Worm (Caenorhabditis elegans) whole organism, L2 larva: Measurements from ENCODE around the gene pgp-11.

Experiments
- F13H6.1 ChIP-seq: sonication (generic microtip); optimal IDR thresholded peaks from 2 replicates; lab custom pipeline; 2016; ENCODE audit warnings: missing genetic modification characterization, missing compliant biosample characterization
- Y55F3AM.14 ChIP-seq: fragments of 200-800 bp; sonication (Bioruptor generic); optimal IDR thresholded peaks from 2 replicates; lab custom pipeline; 2018; ENCODE audit warnings: mild to moderate bottlenecking, missing genetic modification characterization, missing compliant biosample characterization
- ZK546.5 ChIP-seq: sonication (generic microtip); optimal IDR thresholded peaks from 2 replicates; lab custom pipeline; 2017; ENCODE audit warnings: missing biosample characterization, missing genetic modification characterization
- alr-1 ChIP-seq: fragments of 150-350 bp; optimal IDR thresholded peaks from 2 replicates; lab custom pipeline; 2014; ENCODE audit warnings: missing biosample characterization, missing genetic modification characterization
- aly-2 ChIP-seq: fragments of 150-350 bp; optimal IDR thresholded peaks from 2 replicates; lab custom pipeline; 2014; ENCODE audit warnings: missing biosample characterization, missing genetic modification characterization
- ama-1 ChIP-seq: fragments of 150-350 bp; optimal IDR thresholded peaks from 2 replicates; lab custom pipeline; 2018; ENCODE audit warnings: inconsistent platforms
- ceh-16 ChIP-seq: fragments of 150-350 bp; optimal IDR thresholded peaks from 2 replicates; lab custom pipeline; 2014; ENCODE audit warnings: missing biosample characterization, missing genetic modification characterization
- ceh-82 ChIP-seq: fragments of 150-350 bp; optimal IDR thresholded peaks from 2 replicates; lab custom pipeline; 2014; ENCODE audit warnings: missing biosample characterization, missing genetic modification characterization
- crh-2 ChIP-seq: sonication (generic microtip); optimal IDR thresholded peaks from 2 replicates; lab custom pipeline; 2017; ENCODE audit warnings: missing biosample characterization, missing genetic modification characterization
- elt-1 ChIP-seq: fragments of 150-350 bp; optimal IDR thresholded peaks from 2 replicates; lab custom pipeline; 2014; ENCODE audit warnings: missing biosample characterization, missing genetic modification characterization
- elt-3 ChIP-seq: sonication (generic microtip); optimal IDR thresholded peaks from 2 replicates; lab custom pipeline; 2017; ENCODE audit warnings: missing biosample characterization, missing genetic modification characterization
- fos-1 ChIP-seq: fragments of 150-350 bp; optimal IDR thresholded peaks from 2 replicates; lab custom pipeline; 2014; ENCODE audit warnings: missing biosample characterization, missing genetic modification characterization
- lin-11 ChIP-seq: fragments of 150-350 bp; sonication (generic microtip); optimal IDR thresholded peaks from 2 replicates; lab custom pipeline; 2014; ENCODE audit warnings: missing biosample characterization, missing genetic modification characterization, inconsistent platforms, mixed read lengths
- lin-13 ChIP-seq: fragments of 150-350 bp; optimal IDR thresholded peaks from 2 replicates; lab custom pipeline; 2014; ENCODE audit warnings: missing biosample characterization, missing genetic modification reagents, missing genetic modification characterization
- lin-39 ChIP-seq: fragments of 150-350 bp; optimal IDR thresholded peaks from 2 replicates; lab custom pipeline; 2014; ENCODE audit warnings: missing biosample characterization, missing genetic modification reagents, missing genetic modification characterization
- lsy-2 ChIP-seq, 2 experiments: fragments of 150-350 bp in 1 of 2; sonication (generic microtip) in 1 of 2; optimal IDR thresholded peaks; 2 replicates each; lab custom pipeline; 2014 to 2017; ENCODE audit warnings: missing biosample characterization in 2 of 2, missing genetic modification characterization in 2 of 2
- mbf-1 ChIP-seq: sonication (generic microtip); optimal IDR thresholded peaks from 2 replicates; lab custom pipeline; 2017; ENCODE audit warnings: missing biosample characterization, missing genetic modification characterization
- mdl-1 ChIP-seq, 2 experiments: fragments of 150-350 bp in 1 of 2; sonication (generic microtip) in 1 of 2; optimal IDR thresholded peaks; 2 replicates each; lab custom pipeline; 2017; ENCODE audit warnings: missing biosample characterization in 2 of 2, missing genetic modification characterization in 2 of 2
- nhr-10 ChIP-seq: sonication (generic microtip); optimal IDR thresholded peaks from 2 replicates; lab custom pipeline; 2017; ENCODE audit warnings: missing biosample characterization, missing genetic modification characterization
- nhr-12 ChIP-seq: fragments of 150-350 bp; optimal IDR thresholded peaks from 2 replicates; lab custom pipeline; 2014; ENCODE audit warnings: missing biosample characterization, missing genetic modification characterization
- nhr-129 ChIP-seq: fragments of 150-350 bp; optimal IDR thresholded peaks from 2 replicates; lab custom pipeline; 2014; ENCODE audit warnings: missing biosample characterization, missing genetic modification characterization
- nhr-21 ChIP-seq: fragments of 150-350 bp; optimal IDR thresholded peaks from 2 replicates; lab custom pipeline; 2014; ENCODE audit warnings: missing biosample characterization, missing genetic modification characterization
- nhr-23 ChIP-seq: fragments of 150-350 bp; optimal IDR thresholded peaks from 2 replicates; lab custom pipeline; 2014; ENCODE audit warnings: missing biosample characterization, missing genetic modification reagents, missing genetic modification characterization
- nhr-25 ChIP-seq: fragments of 150-350 bp; sonication (generic microtip); optimal IDR thresholded peaks from 3 replicates; lab custom pipeline; 2014; ENCODE audit warnings: missing biosample characterization, missing genetic modification characterization
- nhr-77 ChIP-seq: fragments of 150-350 bp; optimal IDR thresholded peaks from 2 replicates; lab custom pipeline; 2014; ENCODE audit warnings: missing biosample characterization, missing genetic modification characterization
- peb-1 ChIP-seq: fragments of 150-350 bp; optimal IDR thresholded peaks from 2 replicates; lab custom pipeline; 2014; ENCODE audit warnings: missing biosample characterization, missing genetic modification characterization
- sem-4 ChIP-seq: fragments of 150-350 bp; optimal IDR thresholded peaks from 2 replicates; lab custom pipeline; 2014; ENCODE audit warnings: missing biosample characterization, missing genetic modification reagents, missing genetic modification characterization
- skn-1 ChIP-seq: sonication (generic microtip); optimal IDR thresholded peaks from 2 replicates; lab custom pipeline; 2017; ENCODE audit warnings: missing biosample characterization, missing genetic modification characterization
- sma-3 ChIP-seq: sonication (generic microtip); optimal IDR thresholded peaks from 2 replicates; lab custom pipeline; 2016; ENCODE audit warnings: missing genetic modification reagents, missing genetic modification characterization, missing compliant biosample characterization
- sma-9 ChIP-seq, 2 experiments: fragments of 150-350 bp in 1 of 2; sonication (generic microtip) in 1 of 2; optimal IDR thresholded peaks; 2 replicates each; lab custom pipeline; 2014 to 2016; ENCODE audit warnings: missing genetic modification characterization in 2 of 2, mild to moderate bottlenecking in 1 of 2, missing biosample characterization in 1 of 2, missing compliant biosample characterization in 1 of 2, missing genetic modification reagents in 1 of 2, moderate library complexity in 1 of 2
- unc-39 ChIP-seq: fragments of 150-350 bp; optimal IDR thresholded peaks from 2 replicates; lab custom pipeline; 2014; ENCODE audit warnings: missing biosample characterization, missing genetic modification characterization
- unc-55 ChIP-seq: fragments of 150-350 bp; sonication (generic microtip); optimal IDR thresholded peaks from 3 replicates; lab custom pipeline; 2014; ENCODE audit warnings: missing biosample characterization, missing genetic modification reagents, missing genetic modification characterization
- unc-62 ChIP-seq: fragments of 150-350 bp; optimal IDR thresholded peaks from 2 replicates; lab custom pipeline; 2014; ENCODE audit warnings: missing biosample characterization, missing genetic modification reagents, missing genetic modification characterization
- zag-1 ChIP-seq: fragments of 150-350 bp; optimal IDR thresholded peaks from 2 replicates; lab custom pipeline; 2014; ENCODE audit warnings: missing biosample characterization, missing genetic modification characterization
- ztf-1 ChIP-seq: fragments of 200-800 bp; sonication (Bioruptor generic); conservative IDR thresholded peaks from 2 replicates; pipeline ENCODE4 v1.3.6; 2022; ENCODE audit warnings: missing genetic modification characterization, missing compliant biosample characterization

Gene pgp-11

ce11 chrII:8004752-8005151 is 695 bp upstream of the pgp-11 start:
- no peak for TF ChIP-seq skn-1 (tag; lab: Kevin White, UChicago)
- TF ChIP-seq unc-39 (tag; lab: Kevin White, UChicago), result no peak
- TF ChIP-seq F13H6.1 (tag; lab: Kevin White, UChicago), result no peak
- no peak for TF ChIP-seq unc-55 (GFP tag; lab: Kevin White, UChicago)
- no peak for TF ChIP-seq peb-1 (tag; lab: Kevin White, UChicago)
- peak; percentile 57 for TF ChIP-seq fos-1
- TF ChIP-seq, all 48 proteins: peak for 1

- TF ChIP-seq unc-62 (GFP tag; lab: Kevin White, UChicago), result no peak
- TF ChIP-seq unc-39 (tag; lab: Kevin White, UChicago), result no peak
- TF ChIP-seq sma-9 (GFP tag; optimal IDR thresholded peaks at IDR 0.05; lab: Kevin White, UChicago), result peak; percentile 61
- TF ChIP-seq sma-9 (tag; optimal IDR thresholded peaks at IDR 0.05; lab: Kevin White, UChicago), result no peak
- peak; percentile 64 for TF ChIP-seq fos-1
- TF ChIP-seq nhr-21 (tag; lab: Kevin White, UChicago), result no peak
- TF ChIP-seq nhr-10, result no peak
- no peak for TF ChIP-seq lin-39
- TF ChIP-seq, all 48 proteins: peak for 2
Measured at ce11 chrII:8001428-8001827, 2.6 kb downstream of the pgp-11 start.

- TF ChIP-seq ama-1 (lab: Kevin White, UChicago), result no peak
Measured at ce11 chrII:7991279-7991678, 12.8 kb downstream of the pgp-11 start.

ce11 chrII:7990192-7990591 is 13.9 kb downstream of the pgp-11 start:
- no peak for TF ChIP-seq Y55F3AM.14
- TF ChIP-seq nhr-25 (tag; lab: Kevin White, UChicago), result no peak
- no peak for TF ChIP-seq unc-39 (tag; lab: Kevin White, UChicago)
- TF ChIP-seq lin-39, result no peak
- TF ChIP-seq crh-2 (tag; lab: Kevin White, UChicago), result no peak
- TF ChIP-seq nhr-23 (tag; lab: Kevin White, UChicago), result no peak
- no peak for TF ChIP-seq mdl-1 (tag; optimal IDR thresholded peaks at IDR 0.05; lab: Kevin White, UChicago)
- no peak for TF ChIP-seq lin-13 (GFP tag; lab: Kevin White, UChicago)
- TF ChIP-seq ZK546.5, result no peak
- TF ChIP-seq nhr-21 (tag; lab: Kevin White, UChicago), result no peak
- TF ChIP-seq sma-3, result no peak
- TF ChIP-seq alr-1 (tag; lab: Kevin White, UChicago), result no peak

ce11 chrII:7986928-7987327 is 17.1 kb downstream of the pgp-11 start:
- TF ChIP-seq lin-11 (tag; lab: Kevin White, UChicago), result no peak
- no peak for TF ChIP-seq ztf-1 (GFP tag; lab: Robert Waterston, UW)
- no peak for TF ChIP-seq lsy-2 (tag; optimal IDR thresholded peaks at IDR 0.05; lab: Kevin White, UChicago)
- no peak for TF ChIP-seq nhr-77 (tag; lab: Kevin White, UChicago)
- TF ChIP-seq fos-1, result no peak
- no peak for TF ChIP-seq zag-1
- no peak for TF ChIP-seq nhr-129
- no peak for TF ChIP-seq sem-4
- TF ChIP-seq Y55F3AM.14, result no peak
- TF ChIP-seq aly-2, result no peak
- TF ChIP-seq nhr-12, result no peak
- TF ChIP-seq nhr-25 (tag; lab: Kevin White, UChicago), result no peak
- no peak for TF ChIP-seq mbf-1 (tag; lab: Kevin White, UChicago)
- TF ChIP-seq ceh-82 (tag; lab: Kevin White, UChicago), result no peak

- TF ChIP-seq elt-3 (tag; lab: Kevin White, UChicago), result no peak
- no peak for TF ChIP-seq F13H6.1 (tag; lab: Kevin White, UChicago)
- TF ChIP-seq sem-4, result no peak
- TF ChIP-seq peb-1 (tag; lab: Kevin White, UChicago), result no peak
- no peak for TF ChIP-seq nhr-77 (tag; lab: Kevin White, UChicago)
- TF ChIP-seq lsy-2 (tag; optimal IDR thresholded peaks at IDR 0.05; lab: Kevin White, UChicago), result no peak
- TF ChIP-seq elt-1 (tag; lab: Kevin White, UChicago), result no peak
- TF ChIP-seq alr-1 (tag; lab: Kevin White, UChicago), result no peak
- TF ChIP-seq sma-9 (GFP tag; optimal IDR thresholded peaks at IDR 0.05; lab: Kevin White, UChicago), result no peak
- no peak for TF ChIP-seq sma-9 (tag; optimal IDR thresholded peaks at IDR 0.05; lab: Kevin White, UChicago)
- TF ChIP-seq nhr-25 (tag; lab: Kevin White, UChicago), result no peak
- TF ChIP-seq ztf-1 (GFP tag; lab: Robert Waterston, UW), result no peak
- no peak for TF ChIP-seq nhr-129
- no peak for TF ChIP-seq ceh-16 (tag; lab: Kevin White, UChicago)
- TF ChIP-seq crh-2 (tag; lab: Kevin White, UChicago), result no peak
- no peak for TF ChIP-seq nhr-12
- no peak for TF ChIP-seq lin-11 (tag; lab: Kevin White, UChicago)
Measured at ce11 chrII:7985029-7985428, 19.0 kb downstream of the pgp-11 start.
